Worm (Caenorhabditis elegans) whole organism, L2 larva: ENCODE data around the gene cnc-7.

ENCODE experiments used
- ama-1 ChIP-seq: fragments of 150-350 bp; optimal IDR thresholded peaks from 2 replicates; lab custom pipeline; 2018; ENCODE audit warnings: inconsistent platforms
- egl-27 ChIP-seq: sonication (generic microtip); optimal IDR thresholded peaks from 3 replicates; lab custom pipeline; 2017; ENCODE audit warnings: missing biosample characterization, missing genetic modification reagents, missing genetic modification characterization
- elt-3 ChIP-seq: sonication (generic microtip); optimal IDR thresholded peaks from 2 replicates; lab custom pipeline; 2017; ENCODE audit warnings: missing biosample characterization, missing genetic modification characterization
- lin-13 ChIP-seq: fragments of 150-350 bp; optimal IDR thresholded peaks from 2 replicates; lab custom pipeline; 2014; ENCODE audit warnings: missing biosample characterization, missing genetic modification reagents, missing genetic modification characterization
- nhr-11 ChIP-seq: fragments of 150-350 bp; optimal IDR thresholded peaks from 2 replicates; lab custom pipeline; 2014; ENCODE audit warnings: missing biosample characterization, missing genetic modification characterization
- nhr-12 ChIP-seq: fragments of 150-350 bp; optimal IDR thresholded peaks from 2 replicates; lab custom pipeline; 2014; ENCODE audit warnings: missing biosample characterization, missing genetic modification characterization
- nhr-21 ChIP-seq: fragments of 150-350 bp; optimal IDR thresholded peaks from 2 replicates; lab custom pipeline; 2014; ENCODE audit warnings: missing biosample characterization, missing genetic modification characterization
- nhr-25 ChIP-seq: fragments of 150-350 bp; sonication (generic microtip); optimal IDR thresholded peaks from 3 replicates; lab custom pipeline; 2014; ENCODE audit warnings: missing biosample characterization, missing genetic modification characterization
- unc-62 ChIP-seq: fragments of 150-350 bp; optimal IDR thresholded peaks from 2 replicates; lab custom pipeline; 2014; ENCODE audit warnings: missing biosample characterization, missing genetic modification reagents, missing genetic modification characterization

DNA sequence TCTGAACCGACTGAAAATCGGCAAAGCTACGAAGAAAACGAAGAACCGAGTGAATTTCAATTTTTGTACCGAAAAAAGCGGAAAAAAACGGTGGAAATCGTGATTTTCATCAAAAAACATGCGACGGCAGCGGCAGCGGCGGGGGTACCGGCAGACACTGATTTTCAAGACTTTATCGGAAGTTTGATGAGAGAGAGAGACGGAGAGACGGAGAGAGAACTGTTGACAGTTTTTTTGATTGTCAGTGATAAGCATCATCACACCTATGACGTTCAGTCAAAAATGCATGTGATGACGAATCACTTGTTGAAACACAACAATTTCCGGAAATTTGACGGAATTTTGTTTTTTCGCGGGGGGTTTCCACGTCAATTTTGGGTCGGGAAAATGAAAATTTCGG is 19.6 kb downstream of the cnc-7 start:
- no peak for TF ChIP-seq unc-62 (GFP tag; lab: Kevin White, UChicago)
- no peak for TF ChIP-seq nhr-12 (tag; lab: Kevin White, UChicago)
- TF ChIP-seq nhr-25 (tag; lab: Kevin White, UChicago) = no peak
- peak; percentile 28 for TF ChIP-seq nhr-21
- no peak for TF ChIP-seq nhr-11
- TF ChIP-seq ama-1 (lab: Kevin White, UChicago) = no peak
- TF ChIP-seq lin-13 (GFP tag; lab: Kevin White, UChicago) = no peak
- no peak for TF ChIP-seq egl-27
- TF ChIP-seq elt-3 (tag; lab: Kevin White, UChicago) = no peak
